Worm (Caenorhabditis elegans) whole organism, L2 larva: Measurements from ENCODE around the gene F48E8.4.

Experiments used
- C34F6.9 ChIP-seq: fragments of 150-350 bp; optimal IDR thresholded peaks from 2 replicates; lab custom pipeline; 2014; ENCODE audit warnings: missing biosample characterization, missing genetic modification characterization
- F13H6.1 ChIP-seq: sonication (generic microtip); optimal IDR thresholded peaks from 2 replicates; lab custom pipeline; 2016; ENCODE audit warnings: missing genetic modification characterization, missing compliant biosample characterization
- Y55F3AM.14 ChIP-seq: fragments of 200-800 bp; sonication (Bioruptor generic); optimal IDR thresholded peaks from 2 replicates; lab custom pipeline; 2018; ENCODE audit warnings: mild to moderate bottlenecking, missing genetic modification characterization, missing compliant biosample characterization
- ZK546.5 ChIP-seq: sonication (generic microtip); optimal IDR thresholded peaks from 2 replicates; lab custom pipeline; 2017; ENCODE audit warnings: missing biosample characterization, missing genetic modification characterization
- alr-1 ChIP-seq: fragments of 150-350 bp; optimal IDR thresholded peaks from 2 replicates; lab custom pipeline; 2014; ENCODE audit warnings: missing biosample characterization, missing genetic modification characterization
- aly-2 ChIP-seq: fragments of 150-350 bp; optimal IDR thresholded peaks from 2 replicates; lab custom pipeline; 2014; ENCODE audit warnings: missing biosample characterization, missing genetic modification characterization
- ama-1 ChIP-seq: fragments of 150-350 bp; optimal IDR thresholded peaks from 2 replicates; lab custom pipeline; 2018; ENCODE audit warnings: inconsistent platforms
- blmp-1 ChIP-seq: sonication (generic microtip); optimal IDR thresholded peaks from 2 replicates; lab custom pipeline; 2017; ENCODE audit warnings: missing genetic modification characterization, mild to moderate bottlenecking, missing compliant biosample characterization, antibody characterized with exemption, moderate library complexity; ENCODE audit not compliant: insufficient read depth
- ceh-16 ChIP-seq: fragments of 150-350 bp; optimal IDR thresholded peaks from 2 replicates; lab custom pipeline; 2014; ENCODE audit warnings: missing biosample characterization, missing genetic modification characterization
- crh-2 ChIP-seq: sonication (generic microtip); optimal IDR thresholded peaks from 2 replicates; lab custom pipeline; 2017; ENCODE audit warnings: missing biosample characterization, missing genetic modification characterization
- dmd-4 ChIP-seq: sonication (generic microtip); optimal IDR thresholded peaks from 2 replicates; lab custom pipeline; 2017; ENCODE audit warnings: missing biosample characterization, missing genetic modification characterization
- egl-27 ChIP-seq: sonication (generic microtip); optimal IDR thresholded peaks from 3 replicates; lab custom pipeline; 2017; ENCODE audit warnings: missing biosample characterization, missing genetic modification reagents, missing genetic modification characterization
- elt-3 ChIP-seq: sonication (generic microtip); optimal IDR thresholded peaks from 2 replicates; lab custom pipeline; 2017; ENCODE audit warnings: missing biosample characterization, missing genetic modification characterization
- fos-1 ChIP-seq: fragments of 150-350 bp; optimal IDR thresholded peaks from 2 replicates; lab custom pipeline; 2014; ENCODE audit warnings: missing biosample characterization, missing genetic modification characterization
- gmeb-1 ChIP-seq: fragments of 150-350 bp; optimal IDR thresholded peaks from 2 replicates; lab custom pipeline; 2014; ENCODE audit warnings: missing biosample characterization, missing genetic modification characterization
- lin-39 ChIP-seq: fragments of 150-350 bp; optimal IDR thresholded peaks from 2 replicates; lab custom pipeline; 2014; ENCODE audit warnings: missing biosample characterization, missing genetic modification reagents, missing genetic modification characterization
- lsy-2 ChIP-seq, 2 experiments: fragments of 150-350 bp in 1 of 2; sonication (generic microtip) in 1 of 2; optimal IDR thresholded peaks; 2 replicates each; lab custom pipeline; 2014 to 2017; ENCODE audit warnings: missing biosample characterization in 2 of 2, missing genetic modification characterization in 2 of 2
- mab-5 ChIP-seq: fragments of 150-350 bp; optimal IDR thresholded peaks from 2 replicates; lab custom pipeline; 2014; ENCODE audit warnings: missing biosample characterization, missing genetic modification characterization
- mbf-1 ChIP-seq: sonication (generic microtip); optimal IDR thresholded peaks from 2 replicates; lab custom pipeline; 2017; ENCODE audit warnings: missing biosample characterization, missing genetic modification characterization
- mdl-1 ChIP-seq, 2 experiments: fragments of 150-350 bp in 1 of 2; sonication (generic microtip) in 1 of 2; optimal IDR thresholded peaks; 2 replicates each; lab custom pipeline; 2017; ENCODE audit warnings: missing biosample characterization in 2 of 2, missing genetic modification characterization in 2 of 2
- nhr-10 ChIP-seq: sonication (generic microtip); optimal IDR thresholded peaks from 2 replicates; lab custom pipeline; 2017; ENCODE audit warnings: missing biosample characterization, missing genetic modification characterization
- nhr-11 ChIP-seq: fragments of 150-350 bp; optimal IDR thresholded peaks from 2 replicates; lab custom pipeline; 2014; ENCODE audit warnings: missing biosample characterization, missing genetic modification characterization
- nhr-12 ChIP-seq: fragments of 150-350 bp; optimal IDR thresholded peaks from 2 replicates; lab custom pipeline; 2014; ENCODE audit warnings: missing biosample characterization, missing genetic modification characterization
- nhr-129 ChIP-seq: fragments of 150-350 bp; optimal IDR thresholded peaks from 2 replicates; lab custom pipeline; 2014; ENCODE audit warnings: missing biosample characterization, missing genetic modification characterization
- nhr-21 ChIP-seq: fragments of 150-350 bp; optimal IDR thresholded peaks from 2 replicates; lab custom pipeline; 2014; ENCODE audit warnings: missing biosample characterization, missing genetic modification characterization
- nhr-23 ChIP-seq: fragments of 150-350 bp; optimal IDR thresholded peaks from 2 replicates; lab custom pipeline; 2014; ENCODE audit warnings: missing biosample characterization, missing genetic modification reagents, missing genetic modification characterization
- nhr-237 ChIP-seq: fragments of 150-350 bp; optimal IDR thresholded peaks from 2 replicates; lab custom pipeline; 2014; ENCODE audit warnings: missing biosample characterization, missing genetic modification characterization
- nhr-25 ChIP-seq: fragments of 150-350 bp; sonication (generic microtip); optimal IDR thresholded peaks from 3 replicates; lab custom pipeline; 2014; ENCODE audit warnings: missing biosample characterization, missing genetic modification characterization
- nhr-6 ChIP-seq: fragments of 150-350 bp; optimal IDR thresholded peaks from 2 replicates; lab custom pipeline; 2014; ENCODE audit warnings: missing biosample characterization, missing genetic modification characterization
- nhr-77 ChIP-seq: fragments of 150-350 bp; optimal IDR thresholded peaks from 2 replicates; lab custom pipeline; 2014; ENCODE audit warnings: missing biosample characterization, missing genetic modification characterization
- peb-1 ChIP-seq: fragments of 150-350 bp; optimal IDR thresholded peaks from 2 replicates; lab custom pipeline; 2014; ENCODE audit warnings: missing biosample characterization, missing genetic modification characterization
- sem-4 ChIP-seq: fragments of 150-350 bp; optimal IDR thresholded peaks from 2 replicates; lab custom pipeline; 2014; ENCODE audit warnings: missing biosample characterization, missing genetic modification reagents, missing genetic modification characterization
- skn-1 ChIP-seq: sonication (generic microtip); optimal IDR thresholded peaks from 2 replicates; lab custom pipeline; 2017; ENCODE audit warnings: missing biosample characterization, missing genetic modification characterization
- sma-3 ChIP-seq: sonication (generic microtip); optimal IDR thresholded peaks from 2 replicates; lab custom pipeline; 2016; ENCODE audit warnings: missing genetic modification reagents, missing genetic modification characterization, missing compliant biosample characterization
- sma-9 ChIP-seq, 2 experiments: fragments of 150-350 bp in 1 of 2; sonication (generic microtip) in 1 of 2; optimal IDR thresholded peaks; 2 replicates each; lab custom pipeline; 2014 to 2016; ENCODE audit warnings: missing genetic modification characterization in 2 of 2, mild to moderate bottlenecking in 1 of 2, missing biosample characterization in 1 of 2, missing compliant biosample characterization in 1 of 2, missing genetic modification reagents in 1 of 2, moderate library complexity in 1 of 2
- snpc-4 ChIP-seq: fragments of 150-350 bp; optimal IDR thresholded peaks from 2 replicates; lab custom pipeline; 2014; ENCODE audit warnings: missing biosample characterization, missing genetic modification characterization
- unc-39 ChIP-seq: fragments of 150-350 bp; optimal IDR thresholded peaks from 2 replicates; lab custom pipeline; 2014; ENCODE audit warnings: missing biosample characterization, missing genetic modification characterization
- unc-55 ChIP-seq: fragments of 150-350 bp; sonication (generic microtip); optimal IDR thresholded peaks from 3 replicates; lab custom pipeline; 2014; ENCODE audit warnings: missing biosample characterization, missing genetic modification reagents, missing genetic modification characterization
- unc-62 ChIP-seq: fragments of 150-350 bp; optimal IDR thresholded peaks from 2 replicates; lab custom pipeline; 2014; ENCODE audit warnings: missing biosample characterization, missing genetic modification reagents, missing genetic modification characterization
- zag-1 ChIP-seq: fragments of 150-350 bp; optimal IDR thresholded peaks from 2 replicates; lab custom pipeline; 2014; ENCODE audit warnings: missing biosample characterization, missing genetic modification characterization
- ztf-11 ChIP-seq: sonication (generic microtip); optimal IDR thresholded peaks from 2 replicates; lab custom pipeline; 2017; ENCODE audit warnings: missing biosample characterization, missing genetic modification characterization
- ztf-4 ChIP-seq: fragments of 150-350 bp; optimal IDR thresholded peaks from 2 replicates; lab custom pipeline; 2014; ENCODE audit warnings: missing biosample characterization, missing genetic modification characterization

Gene F48E8.4

ce11 chrIII:5499942-5500341 lies 46.6 kb downstream of the F48E8.4 start:
- TF ChIP-seq unc-39 (tag; lab: Kevin White, UChicago) (no peak), ztf-4 (no peak), fos-1 (tag; lab: Kevin White, UChicago) (no peak), sma-9 (GFP tag; optimal IDR thresholded peaks at IDR 0.05; lab: Kevin White, UChicago) (no peak), sma-9 (tag; optimal IDR thresholded peaks at IDR 0.05; lab: Kevin White, UChicago) (no peak), nhr-129 (no peak), aly-2 (tag; lab: Kevin White, UChicago) (no peak), nhr-23 (tag; lab: Kevin White, UChicago) (no peak), skn-1 (tag; lab: Kevin White, UChicago) (no peak), Y55F3AM.14 (GFP tag; lab: Kevin White, UChicago) (no peak), ztf-11 (tag; lab: Kevin White, UChicago) (no peak), snpc-4 (tag; lab: Kevin White, UChicago) (no peak), mab-5 (tag; lab: Kevin White, UChicago) (no peak)

- no peak for TF ChIP-seq nhr-237 (tag; lab: Kevin White, UChicago)
- TF ChIP-seq nhr-12, result no peak
- TF ChIP-seq nhr-23 (tag; lab: Kevin White, UChicago), result no peak
- TF ChIP-seq ceh-16 (tag; lab: Kevin White, UChicago), result no peak
- TF ChIP-seq sma-3 (GFP tag; lab: Kevin White, UChicago), result no peak
- no peak for TF ChIP-seq gmeb-1 (tag; lab: Kevin White, UChicago)
- TF ChIP-seq lsy-2 (tag; optimal IDR thresholded peaks at IDR 0.05; lab: Kevin White, UChicago), result peak in 1 of 2 experiments; percentile 39
- no peak for TF ChIP-seq Y55F3AM.14 (GFP tag; lab: Kevin White, UChicago)
- no peak for TF ChIP-seq ztf-11 (tag; lab: Kevin White, UChicago)
- no peak for TF ChIP-seq mdl-1 (tag; optimal IDR thresholded peaks at IDR 0.05; lab: Kevin White, UChicago)
- no peak for TF ChIP-seq F13H6.1 (tag; lab: Kevin White, UChicago)
- TF ChIP-seq zag-1, result no peak
- TF ChIP-seq lin-39, result no peak
- TF ChIP-seq nhr-11 (tag; lab: Kevin White, UChicago), result no peak
- no peak for TF ChIP-seq peb-1 (tag; lab: Kevin White, UChicago)
- peak; percentile 47 for TF ChIP-seq nhr-21 (tag; lab: Kevin White, UChicago)
- no peak for TF ChIP-seq blmp-1 (tag; lab: Kevin White, UChicago)
Observed at ce11 chrIII:5500732-5501131, 47.3 kb downstream of the F48E8.4 start.

ce11 chrIII:5501358-5502287 lies 48.2 kb downstream of the F48E8.4 start, which contains the start of gene R02F2.1:
TSS of gene R02F2.1 (plus strand) at chrIII:5501885.
- TF ChIP-seq sem-4 (tag; lab: Kevin White, UChicago) (no peak), nhr-21 (tag; lab: Kevin White, UChicago) (no peak), mdl-1 (tag; optimal IDR thresholded peaks at IDR 0.05; lab: Kevin White, UChicago) (no peak), mbf-1 (tag; lab: Kevin White, UChicago) (no peak), nhr-12 (no peak), nhr-129 (peak; percentile 72), ztf-4 (no peak), ama-1 (lab: Kevin White, UChicago) (peak; percentile 38), unc-62 (GFP tag; lab: Kevin White, UChicago) (no peak), snpc-4 (tag; lab: Kevin White, UChicago) (no peak), egl-27 (tag; lab: Kevin White, UChicago) (no peak), gmeb-1 (tag; lab: Kevin White, UChicago) (peak; percentile 15), nhr-10 (tag; lab: Kevin White, UChicago) (no peak), elt-3 (tag; lab: Kevin White, UChicago) (no peak), ceh-16 (tag; lab: Kevin White, UChicago) (no peak), nhr-25 (tag; lab: Kevin White, UChicago) (peak; percentile 68), dmd-4 (no peak), mab-5 (tag; lab: Kevin White, UChicago) (no peak), nhr-77 (tag; lab: Kevin White, UChicago) (no peak), unc-55 (GFP tag; lab: Kevin White, UChicago) (peak; percentile 4), lin-39 (no peak), C34F6.9 (peak; percentile 29), nhr-11 (tag; lab: Kevin White, UChicago) (no peak), aly-2 (tag; lab: Kevin White, UChicago) (no peak), ztf-11 (tag; lab: Kevin White, UChicago) (no peak), sma-3 (GFP tag; lab: Kevin White, UChicago) (peak; percentile 31), nhr-6 (peak; percentile 11), sma-9 (GFP tag; optimal IDR thresholded peaks at IDR 0.05; lab: Kevin White, UChicago) (peak; percentile 27), sma-9 (tag; optimal IDR thresholded peaks at IDR 0.05; lab: Kevin White, UChicago) (no peak), unc-39 (tag; lab: Kevin White, UChicago) (no peak), crh-2 (peak; percentile 62), fos-1 (tag; lab: Kevin White, UChicago) (peak; percentile 12), alr-1 (tag; lab: Kevin White, UChicago) (no peak), ZK546.5 (no peak)
- TF ChIP-seq, all 48 proteins: peak for 11
